Worm (Caenorhabditis elegans) whole organism, L3 larva: Measurements from ENCODE around the gene F40D4.13.

Experiments used
- nhr-12 ChIP-seq: fragments of 150-350 bp; optimal IDR thresholded peaks from 2 replicates; lab custom pipeline; 2014; ENCODE audit warnings: missing biosample characterization, missing genetic modification characterization
- snpc-4 ChIP-seq: fragments of 150-350 bp; optimal IDR thresholded peaks from 2 replicates; lab custom pipeline; 2014; ENCODE audit warnings: missing biosample characterization, missing genetic modification characterization

DNA sequence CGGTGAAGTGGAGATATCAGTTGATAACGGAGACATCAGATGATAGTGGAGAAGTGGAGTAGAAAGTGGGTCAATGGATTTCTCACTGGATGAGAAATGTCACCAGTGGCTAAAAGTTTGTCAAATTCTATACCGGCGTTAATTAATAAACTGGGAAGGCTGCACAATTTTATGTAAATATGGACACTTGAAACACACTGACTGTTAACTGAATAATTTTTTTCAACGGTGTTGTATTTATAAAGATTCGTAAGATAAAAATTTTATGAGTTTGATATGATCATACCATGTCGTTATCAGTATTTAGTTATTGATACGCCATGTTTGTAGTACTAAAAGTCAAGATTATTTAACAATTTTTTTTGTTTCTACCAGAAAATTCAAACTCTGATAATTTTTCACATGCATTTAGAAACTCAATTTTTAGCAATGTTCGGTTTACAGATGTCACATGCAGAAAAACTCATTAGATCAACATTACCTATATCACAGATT is 2.4 kb upstream of the F40D4.13 start, which contains the start of gene F40D4.12:
- TF ChIP-seq snpc-4 (no peak), nhr-12 (tag; lab: Kevin White, UChicago) (no peak)
